Worm (Caenorhabditis elegans): ENCODE results near the gene clec-56.

Gene clec-56

DNA sequence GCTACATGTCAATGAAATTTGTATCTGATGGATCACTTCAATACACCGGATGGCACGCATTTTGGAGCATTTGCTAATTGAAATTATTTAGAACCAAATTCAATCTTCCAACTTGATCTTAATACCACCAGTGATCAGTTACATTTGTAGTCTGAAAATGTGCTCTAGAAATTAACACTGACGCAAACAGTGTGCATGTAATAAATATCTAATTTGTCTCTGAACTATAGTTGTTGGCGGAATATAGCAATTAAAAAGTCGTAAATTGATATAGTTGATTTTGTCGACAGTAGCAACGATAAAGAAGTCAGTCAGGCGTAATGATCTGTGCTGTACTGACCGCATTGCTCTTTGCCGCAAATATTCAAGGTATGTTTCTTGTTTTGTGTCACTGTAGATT lies 2.0 kb upstream of the clec-56 start, which contains the start of gene clec-227:
TSS of gene clec-227 (plus strand) at position 301 of the 400 bp plus-strand sequence.
- TF ChIP-seq hnd-1 (tag; optimal IDR thresholded peaks at IDR 0.05) (no peak), scrt-1 (GFP tag; IDR thresholded peaks at IDR 0.05) (no peak), B0310.2 (tag; optimal IDR thresholded peaks at IDR 0.05) (no peak), hmbx-1 (tag; optimal IDR thresholded peaks at IDR 0.05) (no peak), ets-7 (tag; optimal IDR thresholded peaks at IDR 0.05) (no peak), ceh-13 (GFP tag; optimal IDR thresholded peaks at IDR 0.05) (no peak), tra-4 (tag; optimal IDR thresholded peaks at IDR 0.05) (no peak), ceh-36 (tag; optimal IDR thresholded peaks at IDR 0.05) (no peak), tbx-37 (GFP tag; conservative IDR thresholded peaks at IDR 0.05) (no peak), ama-1 (optimal IDR thresholded peaks at IDR 0.05) (no peak), hmg-4 (GFP tag; optimal IDR thresholded peaks at IDR 0.05) (no peak), tbx-11 (GFP tag; IDR thresholded peaks at IDR 0.05) (no peak), flt-1 (GFP tag; IDR thresholded peaks at IDR 0.05) (no peak)

DNA sequence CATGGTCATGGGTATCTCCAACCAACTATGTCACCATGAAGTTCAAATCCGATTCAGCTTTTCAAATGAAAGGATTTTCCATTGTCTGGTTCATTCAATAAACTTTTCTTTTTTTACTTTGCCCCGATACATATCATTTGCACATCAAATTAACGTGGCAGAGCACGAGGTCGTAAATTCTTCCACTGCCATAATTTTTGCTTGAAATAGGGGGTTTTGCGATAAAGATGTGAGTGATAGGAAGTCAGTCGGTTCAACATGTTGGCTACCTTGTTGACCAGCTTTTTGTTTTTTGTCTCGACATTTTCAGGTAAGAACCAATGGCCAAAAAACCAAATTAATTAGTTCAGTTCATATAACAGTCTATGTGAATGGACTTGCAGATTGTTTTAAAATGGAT lies 2.5 kb downstream of the clec-56 start, which contains the start of gene clec-54:
TSS of gene clec-54 (plus strand) at position 224 of the 400 bp plus-strand sequence.
- no peak for TF ChIP-seq ceh-13 (GFP tag; optimal IDR thresholded peaks at IDR 0.05)
- TF ChIP-seq tbx-37 (GFP tag; conservative IDR thresholded peaks at IDR 0.05), result no peak
- no peak for TF ChIP-seq aly-1 (tag; optimal IDR thresholded peaks at IDR 0.05)
- TF ChIP-seq hmbx-1 (tag; optimal IDR thresholded peaks at IDR 0.05), result no peak
- TF ChIP-seq tra-4 (tag; optimal IDR thresholded peaks at IDR 0.05), result no peak
- no peak for TF ChIP-seq ceh-36 (tag; optimal IDR thresholded peaks at IDR 0.05)
- no peak for TF ChIP-seq flt-1 (GFP tag; IDR thresholded peaks at IDR 0.05)
- no peak for TF ChIP-seq tbx-11 (GFP tag; IDR thresholded peaks at IDR 0.05)
- no peak for TF ChIP-seq scrt-1 (GFP tag; IDR thresholded peaks at IDR 0.05)
- TF ChIP-seq B0310.2 (tag; optimal IDR thresholded peaks at IDR 0.05), result no peak
- no peak for TF ChIP-seq F13C5.2 (tag; optimal IDR thresholded peaks at IDR 0.05)
- no peak for TF ChIP-seq sea-1 (GFP tag; conservative IDR thresholded peaks at IDR 0.05)
- TF ChIP-seq hmg-4 (GFP tag; optimal IDR thresholded peaks at IDR 0.05), result no peak
- TF ChIP-seq hnd-1 (tag; optimal IDR thresholded peaks at IDR 0.05), result no peak
- TF ChIP-seq pes-1 (GFP tag; IDR thresholded peaks at IDR 0.05), result no peak
- no peak for TF ChIP-seq ama-1 (optimal IDR thresholded peaks at IDR 0.05)
- no peak for TF ChIP-seq ets-7 (tag; optimal IDR thresholded peaks at IDR 0.05)

DNA sequence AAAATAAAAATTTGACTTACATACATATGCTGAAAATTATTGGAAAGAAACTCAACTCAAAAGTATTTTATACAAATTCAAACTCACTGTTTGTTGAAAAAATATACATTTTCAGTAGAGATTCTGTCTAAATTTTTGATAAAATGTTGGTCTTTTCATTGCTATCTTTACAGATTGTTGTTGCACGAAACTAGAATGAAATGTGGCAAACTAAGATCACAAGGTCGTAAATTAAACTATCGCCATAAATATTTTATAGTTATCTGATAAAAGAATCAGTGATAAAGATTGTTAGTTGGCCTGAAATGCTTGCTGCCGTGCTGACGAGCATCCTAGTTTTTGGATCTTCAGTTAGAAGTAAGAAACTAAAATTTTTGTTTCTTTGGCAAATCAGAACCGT lies 4.8 kb downstream of the clec-56 start, which contains the start of gene clec-55:
TSS of gene clec-55 (plus strand) at position 301 of the 400 bp plus-strand sequence.
- no peak for TF ChIP-seq B0310.2 (tag; optimal IDR thresholded peaks at IDR 0.05)
- no peak for TF ChIP-seq scrt-1 (GFP tag; IDR thresholded peaks at IDR 0.05)
- TF ChIP-seq ama-1 (optimal IDR thresholded peaks at IDR 0.05), result no peak
- TF ChIP-seq tbx-37 (GFP tag; conservative IDR thresholded peaks at IDR 0.05), result no peak
- no peak for TF ChIP-seq hmbx-1 (tag; optimal IDR thresholded peaks at IDR 0.05)
- no peak for TF ChIP-seq tbx-11 (GFP tag; IDR thresholded peaks at IDR 0.05)
- no peak for TF ChIP-seq ets-7 (tag; optimal IDR thresholded peaks at IDR 0.05)
- no peak for TF ChIP-seq ceh-36 (tag; optimal IDR thresholded peaks at IDR 0.05)
- no peak for TF ChIP-seq ceh-13 (GFP tag; optimal IDR thresholded peaks at IDR 0.05)
- no peak for TF ChIP-seq hmg-4 (GFP tag; optimal IDR thresholded peaks at IDR 0.05)
- TF ChIP-seq sea-1 (GFP tag; conservative IDR thresholded peaks at IDR 0.05), result no peak
- no peak for TF ChIP-seq F13C5.2 (tag; optimal IDR thresholded peaks at IDR 0.05)
- no peak for TF ChIP-seq flt-1 (GFP tag; IDR thresholded peaks at IDR 0.05)
- TF ChIP-seq hnd-1 (tag; optimal IDR thresholded peaks at IDR 0.05), result no peak
- TF ChIP-seq pes-1 (GFP tag; IDR thresholded peaks at IDR 0.05), result no peak
- TF ChIP-seq aly-1 (tag; optimal IDR thresholded peaks at IDR 0.05), result no peak
- no peak for TF ChIP-seq tra-4 (tag; optimal IDR thresholded peaks at IDR 0.05)

DNA sequence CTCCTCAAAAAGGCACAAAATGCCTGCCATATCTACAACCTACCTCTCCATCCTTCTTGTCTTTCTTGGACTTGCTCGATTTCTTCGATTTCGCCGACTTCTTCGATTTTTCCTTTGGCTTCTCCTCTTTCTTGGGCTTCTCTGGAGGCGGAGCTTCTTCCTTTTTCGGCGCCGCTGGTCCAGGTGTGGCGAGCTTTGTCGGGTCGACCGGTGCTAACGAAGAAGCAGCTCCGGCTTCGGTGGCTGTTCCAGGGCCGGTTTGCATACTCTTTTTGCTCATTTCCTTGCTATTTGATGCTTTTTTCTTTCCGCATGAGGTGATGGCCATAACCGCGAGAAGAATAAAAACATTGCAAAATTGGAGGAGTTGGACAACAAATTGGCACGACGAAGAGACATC lies 6.3 kb downstream of the clec-56 start:
- TF ChIP-seq hmbx-1 (tag; optimal IDR thresholded peaks at IDR 0.05), result no peak
- TF ChIP-seq tra-4 (tag; optimal IDR thresholded peaks at IDR 0.05), result no peak
- TF ChIP-seq ceh-13 (GFP tag; optimal IDR thresholded peaks at IDR 0.05), result no peak
- no peak for TF ChIP-seq aly-1 (tag; optimal IDR thresholded peaks at IDR 0.05)
- TF ChIP-seq ceh-36 (tag; optimal IDR thresholded peaks at IDR 0.05), result no peak
- no peak for TF ChIP-seq tbx-37 (GFP tag; conservative IDR thresholded peaks at IDR 0.05)
- no peak for TF ChIP-seq hnd-1 (tag; optimal IDR thresholded peaks at IDR 0.05)
- TF ChIP-seq flt-1 (GFP tag; IDR thresholded peaks at IDR 0.05), result no peak
- no peak for TF ChIP-seq ets-7 (tag; optimal IDR thresholded peaks at IDR 0.05)
- no peak for TF ChIP-seq F13C5.2 (tag; optimal IDR thresholded peaks at IDR 0.05)
- TF ChIP-seq ama-1 (optimal IDR thresholded peaks at IDR 0.05), result no peak
- TF ChIP-seq tbx-11 (GFP tag; IDR thresholded peaks at IDR 0.05), result no peak
- TF ChIP-seq hmg-4 (GFP tag; optimal IDR thresholded peaks at IDR 0.05), result no peak
- TF ChIP-seq sea-1 (GFP tag; conservative IDR thresholded peaks at IDR 0.05), result no peak
- TF ChIP-seq scrt-1 (GFP tag; IDR thresholded peaks at IDR 0.05), result no peak
- no peak for TF ChIP-seq B0310.2 (tag; optimal IDR thresholded peaks at IDR 0.05)
- TF ChIP-seq pes-1 (GFP tag; IDR thresholded peaks at IDR 0.05), result no peak

DNA sequence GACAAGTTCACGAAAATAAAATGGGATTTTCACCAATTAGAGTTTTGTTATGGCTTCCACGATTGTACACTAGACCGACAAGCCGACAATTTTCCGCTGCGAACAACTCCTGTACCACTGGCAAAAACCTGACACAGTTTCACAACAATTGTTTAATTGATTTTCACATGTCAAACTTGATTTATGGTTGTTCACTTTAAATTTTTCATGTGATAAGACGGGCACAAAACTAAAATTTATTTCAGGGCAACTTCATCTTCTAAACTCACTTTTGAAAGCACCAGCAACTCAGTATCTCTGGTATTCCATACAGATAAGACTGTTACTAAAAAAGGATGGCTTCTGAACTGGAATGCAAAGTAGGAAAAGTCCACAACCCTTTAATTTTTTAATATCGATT lies 7.2 kb downstream of the clec-56 start, which contains the start of gene R02D5.7:
TSS of gene R02D5.7 (minus strand) at position 101 of the 400 bp plus-strand sequence.
- TF ChIP-seq ceh-13 (GFP tag; optimal IDR thresholded peaks at IDR 0.05), result no peak
- no peak for TF ChIP-seq ama-1 (optimal IDR thresholded peaks at IDR 0.05)
- no peak for TF ChIP-seq scrt-1 (GFP tag; IDR thresholded peaks at IDR 0.05)
- TF ChIP-seq F13C5.2 (tag; optimal IDR thresholded peaks at IDR 0.05), result no peak
- TF ChIP-seq sea-1 (GFP tag; conservative IDR thresholded peaks at IDR 0.05), result no peak

DNA sequence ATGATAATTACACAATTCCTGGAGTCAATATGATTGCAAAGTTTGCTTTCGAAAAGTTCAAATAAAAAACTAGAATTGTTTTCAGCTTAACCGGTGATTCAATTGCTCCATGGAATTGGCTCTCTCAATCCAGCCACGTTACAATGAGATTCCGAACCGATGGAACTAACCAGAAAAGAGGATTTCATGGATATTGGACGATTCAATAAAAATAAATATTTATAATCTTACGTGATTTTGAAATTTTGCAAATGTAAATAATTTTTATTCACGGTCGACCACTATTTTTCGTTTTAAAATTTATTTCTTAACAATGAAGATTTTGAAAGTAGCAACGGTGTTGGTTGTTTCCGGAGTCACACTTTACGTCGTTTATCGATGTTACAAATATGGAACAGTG lies 7.8 kb downstream of the clec-56 start, which contains the start of gene R02D5.10:
TSS of gene R02D5.10 (plus strand) at position 301 of the 400 bp plus-strand sequence.
- TF ChIP-seq hmg-4 (GFP tag; optimal IDR thresholded peaks at IDR 0.05) (no peak), scrt-1 (GFP tag; IDR thresholded peaks at IDR 0.05) (no peak), sea-1 (GFP tag; conservative IDR thresholded peaks at IDR 0.05) (no peak), ets-7 (tag; optimal IDR thresholded peaks at IDR 0.05) (no peak), ama-1 (optimal IDR thresholded peaks at IDR 0.05) (no peak), flt-1 (GFP tag; IDR thresholded peaks at IDR 0.05) (no peak), tra-4 (tag; optimal IDR thresholded peaks at IDR 0.05) (no peak), tbx-11 (GFP tag; IDR thresholded peaks at IDR 0.05) (no peak), aly-1 (tag; optimal IDR thresholded peaks at IDR 0.05) (no peak), hmbx-1 (tag; optimal IDR thresholded peaks at IDR 0.05) (no peak)

DNA sequence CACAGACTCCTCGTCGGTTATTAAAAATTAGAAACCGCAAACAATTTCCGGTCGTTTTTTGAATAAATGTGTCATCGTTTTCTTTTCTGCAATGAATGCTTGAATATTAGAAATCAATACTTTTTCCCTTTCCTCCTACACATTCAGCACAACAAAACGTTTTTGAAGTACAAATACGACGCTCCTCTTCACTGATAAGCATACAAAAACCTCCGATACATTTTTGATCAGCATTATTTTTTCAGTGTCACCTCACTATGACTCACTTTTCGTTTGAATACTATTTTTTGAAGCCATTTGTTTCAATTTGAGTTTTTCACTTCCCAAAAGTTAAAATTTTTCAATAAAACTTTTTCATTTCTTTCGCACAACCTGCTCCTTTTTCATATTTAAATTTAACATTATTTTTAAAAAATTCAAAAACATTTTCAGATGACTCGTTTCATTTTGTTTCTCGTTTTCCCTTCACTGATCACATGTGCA lies 8.6 kb downstream of the clec-56 start, which contains the start of gene R02D5.3:
TSS of gene R02D5.3 (plus strand) at position 433 of the 483 bp plus-strand sequence.
- TF ChIP-seq F13C5.2 (tag; optimal IDR thresholded peaks at IDR 0.05), result no peak
- no peak for TF ChIP-seq sea-1 (GFP tag; conservative IDR thresholded peaks at IDR 0.05)
- TF ChIP-seq flt-1 (GFP tag; IDR thresholded peaks at IDR 0.05), result no peak

Measured in whole organism, early embryonic.